Worm (Caenorhabditis elegans) whole organism, late embryonic: Measurements from ENCODE around the gene pqn-71.

ENCODE experiments used
- C38D4.7 ChIP-seq: fragments of 200-800 bp; sonication (Bioruptor generic); optimal IDR thresholded peaks from 2 replicates; lab custom pipeline; 2018; ENCODE audit warnings: mild to moderate bottlenecking, missing genetic modification characterization, moderate library complexity, missing compliant biosample characterization
- F13H6.1 ChIP-seq: sonication (generic microtip); optimal IDR thresholded peaks from 2 replicates; lab custom pipeline; 2016; ENCODE audit warnings: missing genetic modification characterization, missing compliant biosample characterization
- K02D7.2 ChIP-seq: sonication (generic microtip); optimal IDR thresholded peaks from 2 replicates; lab custom pipeline; 2017; ENCODE audit warnings: mild to moderate bottlenecking, missing genetic modification characterization, missing compliant biosample characterization
- T23F11.4 ChIP-seq: fragments of 200-800 bp; sonication (Bioruptor generic); optimal IDR thresholded peaks from 2 replicates; lab custom pipeline; 2018; ENCODE audit warnings: mild to moderate bottlenecking, missing genetic modification characterization, missing compliant biosample characterization
- ceh-18 ChIP-seq: sonication (generic microtip); optimal IDR thresholded peaks from 2 replicates; lab custom pipeline; 2016; ENCODE audit warnings: missing genetic modification characterization, missing compliant biosample characterization
- ceh-19 ChIP-seq: fragments of 200-800 bp; sonication (Bioruptor generic); optimal IDR thresholded peaks from 2 replicates; lab custom pipeline; 2018; ENCODE audit warnings: mild to moderate bottlenecking, missing genetic modification characterization, missing compliant biosample characterization
- ceh-2 ChIP-seq: sonication (generic microtip); optimal IDR thresholded peaks from 2 replicates; lab custom pipeline; 2016; ENCODE audit warnings: missing genotype, missing genetic modification characterization, missing compliant biosample characterization
- ceh-24 ChIP-seq: sonication (generic microtip); optimal IDR thresholded peaks from 2 replicates; lab custom pipeline; 2016; ENCODE audit warnings: mild to moderate bottlenecking, missing genetic modification characterization, missing compliant biosample characterization
- ceh-30 ChIP-seq: fragments of 150-350 bp; optimal IDR thresholded peaks from 2 replicates; lab custom pipeline; 2014; ENCODE audit warnings: missing biosample characterization, missing genetic modification characterization
- ceh-34 ChIP-seq: sonication (generic microtip); optimal IDR thresholded peaks from 2 replicates; lab custom pipeline; 2016; ENCODE audit warnings: mild to moderate bottlenecking, missing genetic modification characterization, missing compliant biosample characterization
- ceh-45 ChIP-seq: fragments of 200-800 bp; sonication (Bioruptor generic); IDR thresholded peaks from 2 replicates; pipeline ENCODE4 v1.3.6; 2022; ENCODE audit warnings: missing genetic modification reagents, missing genetic modification characterization, missing compliant biosample characterization
- ceh-48 ChIP-seq: sonication (generic microtip); optimal IDR thresholded peaks from 2 replicates; lab custom pipeline; 2016; ENCODE audit warnings: missing genetic modification characterization, inconsistent platforms, missing compliant biosample characterization
- ceh-6 ChIP-seq: fragments of 200-800 bp; sonication (Bioruptor generic); optimal IDR thresholded peaks from 2 replicates; lab custom pipeline; 2018; ENCODE audit warnings: mild to moderate bottlenecking, missing genetic modification characterization, missing compliant biosample characterization
- dmd-4 ChIP-seq: sonication (generic microtip); optimal IDR thresholded peaks from 2 replicates; lab custom pipeline; 2016; ENCODE audit warnings: borderline replicate concordance, missing genetic modification characterization, missing compliant biosample characterization
- dve-1 ChIP-seq: sonication (generic microtip); optimal IDR thresholded peaks from 2 replicates; lab custom pipeline; 2017; ENCODE audit warnings: antibody characterized with exemption, mild to moderate bottlenecking, missing genetic modification characterization, missing compliant biosample characterization
- elt-2 ChIP-seq: sonication (generic microtip); optimal IDR thresholded peaks from 2 replicates; lab custom pipeline; 2016; ENCODE audit warnings: missing genetic modification reagents, missing genetic modification characterization, missing compliant biosample characterization
- ets-4 ChIP-seq: sonication (generic microtip); optimal IDR thresholded peaks from 2 replicates; lab custom pipeline; 2016; ENCODE audit warnings: missing genetic modification characterization, missing compliant biosample characterization
- fkh-6 ChIP-seq: sonication (generic microtip); optimal IDR thresholded peaks from 2 replicates; lab custom pipeline; 2016; ENCODE audit warnings: missing genetic modification characterization, missing compliant biosample characterization
- hlh-30 ChIP-seq: sonication (generic microtip); optimal IDR thresholded peaks from 2 replicates; lab custom pipeline; 2017; ENCODE audit warnings: antibody characterized with exemption, missing genetic modification characterization, missing compliant biosample characterization; ENCODE audit not compliant: insufficient read depth
- hlh-6 ChIP-seq: sonication (generic microtip); optimal IDR thresholded peaks from 2 replicates; lab custom pipeline; 2016; ENCODE audit warnings: missing genotype, missing genetic modification characterization, missing compliant biosample characterization
- hlh-8 ChIP-seq: sonication (generic microtip); optimal IDR thresholded peaks from 2 replicates; lab custom pipeline; 2016; ENCODE audit warnings: missing genotype, missing genetic modification characterization, missing compliant biosample characterization
- lim-6 ChIP-seq: sonication (generic microtip); optimal IDR thresholded peaks from 2 replicates; lab custom pipeline; 2016; ENCODE audit warnings: missing genetic modification characterization, missing compliant biosample characterization
- mec-3 ChIP-seq: sonication (generic microtip); optimal IDR thresholded peaks from 2 replicates; lab custom pipeline; 2016; ENCODE audit warnings: borderline replicate concordance, missing genetic modification characterization, missing compliant biosample characterization
- nfya-1 ChIP-seq: sonication (generic microtip); optimal IDR thresholded peaks from 2 replicates; lab custom pipeline; 2017; ENCODE audit warnings: missing genetic modification characterization, mild to moderate bottlenecking, missing compliant biosample characterization, antibody characterized with exemption, moderate library complexity
- npax-4 ChIP-seq: sonication (generic microtip); optimal IDR thresholded peaks from 2 replicates; lab custom pipeline; 2016; ENCODE audit warnings: missing genetic modification characterization, missing compliant biosample characterization
- odd-2 ChIP-seq: sonication (generic microtip); optimal IDR thresholded peaks from 2 replicates; lab custom pipeline; 2017; ENCODE audit warnings: antibody characterized with exemption, mild to moderate bottlenecking, missing genetic modification characterization, missing compliant biosample characterization
- pag-3 ChIP-seq: sonication (generic microtip); optimal IDR thresholded peaks from 2 replicates; lab custom pipeline; 2016; ENCODE audit warnings: missing compliant biosample characterization, missing genetic modification characterization, borderline replicate concordance
- pat-9 ChIP-seq: fragments of 200-800 bp; sonication (Bioruptor generic); optimal IDR thresholded peaks from 2 replicates; lab custom pipeline; 2018; ENCODE audit warnings: mild to moderate bottlenecking, missing genetic modification characterization, moderate library complexity, missing compliant biosample characterization
- pax-1 ChIP-seq: fragments of 150-350 bp; optimal IDR thresholded peaks from 2 replicates; lab custom pipeline; 2014; ENCODE audit warnings: missing biosample characterization, missing genetic modification characterization
- pha-2 ChIP-seq: sonication (generic microtip); optimal IDR thresholded peaks from 2 replicates; lab custom pipeline; 2017; ENCODE audit warnings: mild to moderate bottlenecking, missing genetic modification characterization, missing compliant biosample characterization
- pha-4 ChIP-seq: fragments of 150-350 bp; optimal IDR thresholded peaks from 2 replicates; lab custom pipeline; 2018; ENCODE audit warnings: missing biosample characterization, missing genetic modification reagents, missing genetic modification characterization
- pqm-1 ChIP-seq: sonication (generic microtip); optimal IDR thresholded peaks from 2 replicates; lab custom pipeline; 2016; ENCODE audit warnings: missing genetic modification characterization, missing compliant biosample characterization
- pros-1 ChIP-seq: fragments of 150-350 bp; optimal IDR thresholded peaks from 2 replicates; lab custom pipeline; 2014; ENCODE audit warnings: missing biosample characterization, missing genetic modification reagents, missing genetic modification characterization
- sdc-2 ChIP-seq: sonication (generic microtip); optimal IDR thresholded peaks from 2 replicates; lab custom pipeline; 2016; ENCODE audit warnings: missing genotype, missing genetic modification characterization, missing compliant biosample characterization
- sox-4 ChIP-seq: sonication (generic microtip); optimal IDR thresholded peaks from 2 replicates; lab custom pipeline; 2017; ENCODE audit warnings: mild to moderate bottlenecking, missing genetic modification characterization, inconsistent platforms, missing compliant biosample characterization
- tbx-2 ChIP-seq: sonication (generic microtip); optimal IDR thresholded peaks from 2 replicates; lab custom pipeline; 2016; ENCODE audit warnings: missing genetic modification characterization, missing compliant biosample characterization
- unc-3 ChIP-seq, 2 experiments: fragments of 200-800 bp in 1 of 2; sonication (Bioruptor generic) in 1 of 2; sonication (generic microtip) in 1 of 2; conservative IDR thresholded peaks in 1 of 2; optimal IDR thresholded peaks in 1 of 2; 2 replicates each; pipeline versions ENCODE4 v1.3.6 to Lab custom; 2016 to 2022; ENCODE audit warnings: missing compliant biosample characterization in 2 of 2, missing genetic modification characterization in 2 of 2, missing genetic modification reagents in 1 of 2
- unc-42 ChIP-seq: sonication (generic microtip); optimal IDR thresholded peaks from 2 replicates; lab custom pipeline; 2016; ENCODE audit warnings: missing genotype, missing genetic modification characterization, missing compliant biosample characterization
- ztf-16 ChIP-seq: sonication (generic microtip); optimal IDR thresholded peaks from 2 replicates; lab custom pipeline; 2017; ENCODE audit warnings: missing genetic modification characterization, missing compliant biosample characterization

pqn-71 gene

ce11 chrV:15492518-15492917, 27.0 kb downstream of the pqn-71 start, which contains the start of gene str-264:
Gene str-264 (minus strand): TSS chrV:15492618.
- TF ChIP-seq ceh-6 (no peak), fkh-6 (tag; lab: Kevin White, UChicago) (no peak), pqm-1 (tag; lab: Kevin White, UChicago) (no peak), dmd-4 (tag; lab: Kevin White, UChicago) (no peak), sox-4 (tag; lab: Kevin White, UChicago) (no peak), hlh-8 (tag; lab: Kevin White, UChicago) (no peak), T23F11.4 (no peak), ceh-24 (tag; lab: Kevin White, UChicago) (no peak), unc-3 (GFP tag; conservative IDR thresholded peaks at IDR 0.05; lab: Robert Waterston, UW) (no peak), unc-3 (tag; optimal IDR thresholded peaks at IDR 0.05; lab: Kevin White, UChicago) (no peak), ceh-2 (tag; lab: Kevin White, UChicago) (no peak), dve-1 (tag; lab: Kevin White, UChicago) (no peak), ceh-45 (GFP tag; lab: Robert Waterston, UW) (no peak), pat-9 (no peak), C38D4.7 (GFP tag; lab: Kevin White, UChicago) (no peak), hlh-6 (tag; lab: Kevin White, UChicago) (no peak), sdc-2 (tag; lab: Kevin White, UChicago) (no peak), F13H6.1 (no peak)

- TF ChIP-seq ceh-24 (tag; lab: Kevin White, UChicago) (no peak), T23F11.4 (no peak), lim-6 (tag; lab: Kevin White, UChicago) (no peak), mec-3 (no peak), nfya-1 (tag; lab: Kevin White, UChicago) (no peak), odd-2 (tag; lab: Kevin White, UChicago) (no peak), ceh-30 (tag; lab: Kevin White, UChicago) (no peak), K02D7.2 (tag; lab: Kevin White, UChicago) (no peak), C38D4.7 (GFP tag; lab: Kevin White, UChicago) (no peak), F13H6.1 (no peak), pha-2 (tag; lab: Kevin White, UChicago) (no peak), npax-4 (tag; lab: Kevin White, UChicago) (no peak)
These were observed 28.2 kb downstream of the pqn-71 start, which contains the start of gene srh-218 for ce11 chrV:15493680-15494079. Gene srh-218 (plus strand): TSS chrV:15493980.

ce11 chrV:15495169-15495568, 29.7 kb downstream of the pqn-71 start, which contains the start of gene srh-219:
Gene srh-219 (plus strand): TSS chrV:15495469.
- no peak for TF ChIP-seq nfya-1 (tag; lab: Kevin White, UChicago)
- no peak for TF ChIP-seq mec-3
- no peak for TF ChIP-seq ceh-19 (GFP tag; lab: Kevin White, UChicago)
- no peak for TF ChIP-seq ceh-18 (tag; lab: Kevin White, UChicago)
- no peak for TF ChIP-seq pag-3
- no peak for TF ChIP-seq ceh-48 (tag; lab: Kevin White, UChicago)
- TF ChIP-seq pha-4 (tag; lab: Kevin White, UChicago), result no peak
- TF ChIP-seq unc-42 (tag; lab: Kevin White, UChicago), result no peak
- no peak for TF ChIP-seq fkh-6 (tag; lab: Kevin White, UChicago)
- TF ChIP-seq T23F11.4, result no peak

- TF ChIP-seq ceh-2 (tag; lab: Kevin White, UChicago) (peak; percentile 8), tbx-2 (tag; lab: Kevin White, UChicago) (peak; percentile 63), ztf-16 (tag; lab: Kevin White, UChicago) (no peak), nfya-1 (tag; lab: Kevin White, UChicago) (peak; percentile 46), ceh-18 (tag; lab: Kevin White, UChicago) (no peak), elt-2 (tag; lab: Kevin White, UChicago) (peak; percentile 77), pros-1 (tag; lab: Kevin White, UChicago) (peak; percentile 9), ets-4 (tag; lab: Kevin White, UChicago) (peak; percentile 15), hlh-8 (tag; lab: Kevin White, UChicago) (no peak), ceh-34 (tag; lab: Kevin White, UChicago) (peak; percentile 48), hlh-30 (tag; lab: Kevin White, UChicago) (peak; percentile 58), pax-1 (tag; lab: Kevin White, UChicago) (no peak), ceh-6 (no peak)
- TF ChIP-seq, all 69 proteins: peak for 8
These were observed 32.3 kb downstream of the pqn-71 start for ce11 chrV:15497731-15498130.
